Fruit fly (Drosophila melanogaster) whole organism, pupa: ENCODE measurements around the gene Pkd2.

Experiments
- CG10348 ChIP-seq: fragments of 200-800 bp; sonication (Bioruptor generic); IDR thresholded peaks from 2 replicates; pipeline ENCODE4 v1.3.6; 2022; ENCODE audit warnings: missing biosample characterization, missing genetic modification characterization
- CG15710 ChIP-seq: fragments of 200-800 bp; sonication (Bioruptor generic); optimal IDR thresholded peaks from 2 replicates; lab custom pipeline; 2018; ENCODE audit warnings: missing biosample characterization, mild to moderate bottlenecking, missing genetic modification characterization, moderate library complexity
- CG4496 ChIP-seq: fragments of 200-800 bp; sonication (Bioruptor generic); IDR thresholded peaks from 3 replicates; pipeline ENCODE4 v1.3.6; 2022; ENCODE audit warnings: missing biosample characterization, missing genetic modification characterization
- EcR ChIP-seq: fragments of 200-800 bp; sonication (Bioruptor generic); optimal IDR thresholded peaks from 3 replicates; lab custom pipeline; 2019; ENCODE audit warnings: missing biosample characterization, missing genetic modification characterization, mild to moderate bottlenecking, moderate library complexity, missing genetic modification reagents

- TF ChIP-seq CG10348 (no peak), CG4496 (GFP tag; lab: Robert Waterston, UW) (no peak), CG15710 (tag; lab: Kevin White, UChicago) (no peak), EcR (GFP tag; lab: Kevin White, UChicago) (no peak)
These were observed 46.1 kb upstream of the Pkd2 start for dm6 chr2L:12351969-12352368.
